Fruit fly (Drosophila melanogaster) whole organism, wandering third instar larva: ENCODE measurements around the gene TwdlN.

ENCODE experiments used
- Abd-B ChIP-seq: fragments of >200 bp; optimal IDR thresholded peaks from 2 replicates; lab custom pipeline; 2017; ENCODE audit warnings: missing biosample characterization, missing genetic modification characterization
- CG32264 ChIP-seq: fragments of 200-800 bp; sonication (Bioruptor generic); optimal IDR thresholded peaks from 2 replicates; lab custom pipeline; 2016; ENCODE audit warnings: missing biosample characterization, missing genetic modification characterization
- CG9705 ChIP-seq: fragments of 200-800 bp; sonication (Bioruptor generic); optimal IDR thresholded peaks from 2 replicates; lab custom pipeline; 2018; ENCODE audit warnings: missing biosample characterization, mild to moderate bottlenecking, missing genetic modification characterization
- CrebA ChIP-seq: fragments of 200-800 bp; sonication (Bioruptor generic); optimal IDR thresholded peaks from 2 replicates; lab custom pipeline; 2016; ENCODE audit warnings: missing biosample characterization, mild to moderate bottlenecking, missing genetic modification characterization, borderline replicate concordance
- Dfd ChIP-seq: fragments of >200 bp; optimal IDR thresholded peaks from 2 replicates; lab custom pipeline; 2017; ENCODE audit warnings: missing biosample characterization, missing genetic modification characterization
- Dif ChIP-seq: fragments of 200-275, 200-300 bp; sonication (Bioruptor generic); optimal IDR thresholded peaks from 2 replicates; lab custom pipeline; 2018; ENCODE audit warnings: missing biosample characterization, missing genetic modification characterization; ENCODE audit not compliant: partially characterized antibody
- GATAd ChIP-seq: sonication (Bioruptor generic); optimal IDR thresholded peaks from 2 replicates; lab custom pipeline; 2016; ENCODE audit warnings: missing biosample characterization, missing genetic modification characterization
- HLH106 ChIP-seq: fragments of 200-800 bp; optimal IDR thresholded peaks from 3 replicates; lab custom pipeline; 2019; ENCODE audit warnings: missing biosample characterization, mild to moderate bottlenecking, missing genetic modification characterization, moderate library complexity
- Hnf4 ChIP-seq: fragments of 200-800 bp; sonication (Bioruptor generic); optimal IDR thresholded peaks from 2 replicates; lab custom pipeline; 2016; ENCODE audit warnings: missing biosample characterization, mild to moderate bottlenecking, missing genetic modification characterization
- Hr78 ChIP-seq: fragments of >200 bp; optimal IDR thresholded peaks from 2 replicates; lab custom pipeline; 2017; ENCODE audit warnings: missing biosample characterization, missing genetic modification characterization
- Hr83 ChIP-seq: fragments of 200-300 bp; sonication (Bioruptor generic); optimal IDR thresholded peaks from 2 replicates; lab custom pipeline; 2016; ENCODE audit warnings: missing biosample characterization, mild to moderate bottlenecking, missing genetic modification characterization, moderate library complexity; ENCODE audit not compliant: poor library complexity, severe bottlenecking
- Jra ChIP-seq: sonication (Bioruptor generic); optimal IDR thresholded peaks from 2 replicates; lab custom pipeline; 2016; ENCODE audit warnings: missing biosample characterization, missing genetic modification characterization
- Myc ChIP-seq: fragments of >200 bp; optimal IDR thresholded peaks from 2 replicates; lab custom pipeline; 2017
- N ChIP-seq: fragments of >200 bp; optimal IDR thresholded peaks from 2 replicates; lab custom pipeline; 2018; ENCODE audit warnings: missing biosample characterization, missing external identifiers, missing genetic modification characterization
- Rel ChIP-seq, 2 experiments: fragments of 200-800 bp; sonication (Bioruptor generic) in 1 of 2; optimal IDR thresholded peaks; 2 replicates in 1 of 2; 3 replicates in 1 of 2; lab custom pipeline; 2016 to 2019; ENCODE audit warnings: mild to moderate bottlenecking in 2 of 2, missing biosample characterization in 2 of 2, missing genetic modification characterization in 2 of 2, moderate library complexity in 1 of 2
- Sp1 ChIP-seq: fragments of 200-800 bp; sonication (Bioruptor generic); optimal IDR thresholded peaks from 3 replicates; lab custom pipeline; 2019; ENCODE audit warnings: missing biosample characterization, mild to moderate bottlenecking, missing genetic modification characterization, moderate library complexity
- brk ChIP-seq: fragments of 200-800 bp; sonication (Bioruptor generic); optimal IDR thresholded peaks from 2 replicates; lab custom pipeline; 2016; ENCODE audit warnings: missing biosample characterization, mild to moderate bottlenecking, missing genetic modification characterization
- dl ChIP-seq, 2 experiments: fragments of 175-275, 200-275 bp in 1 of 2; fragments of 200-275 bp in 1 of 2; sonication (Bioruptor generic); optimal IDR thresholded peaks; lab custom pipeline; 2018; ENCODE audit warnings: mild to moderate bottlenecking in 2 of 2, missing biosample characterization in 2 of 2, missing genetic modification characterization in 2 of 2, moderate library complexity in 2 of 2; ENCODE audit not compliant: partially characterized antibody in 2 of 2, insufficient read depth in 1 of 2
- dmrt93B ChIP-seq: fragments of 200-800 bp; sonication (Bioruptor generic); optimal IDR thresholded peaks from 2 replicates; lab custom pipeline; 2018; ENCODE audit warnings: missing biosample characterization, mild to moderate bottlenecking, missing genetic modification characterization
- dsf ChIP-seq: sonication (Bioruptor generic); optimal IDR thresholded peaks from 2 replicates; lab custom pipeline; 2016; ENCODE audit warnings: missing biosample characterization, missing genetic modification characterization, borderline replicate concordance
- ey ChIP-seq: fragments of 200-800 bp; sonication (Bioruptor generic); optimal IDR thresholded peaks from 2 replicates; lab custom pipeline; 2016; ENCODE audit warnings: missing biosample characterization, missing genetic modification characterization
- h ChIP-seq: fragments of 200-800 bp; sonication (Bioruptor generic); optimal IDR thresholded peaks from 3 replicates; lab custom pipeline; 2016; ENCODE audit warnings: missing biosample characterization, mild to moderate bottlenecking, missing genetic modification characterization
- jim ChIP-seq: fragments of 175-275, 200-325 bp; sonication (Bioruptor generic); optimal IDR thresholded peaks from 2 replicates; lab custom pipeline; 2016; ENCODE audit warnings: missing biosample characterization, mild to moderate bottlenecking, missing genetic modification characterization
- lola ChIP-seq: fragments of >200 bp; optimal IDR thresholded peaks from 2 replicates; lab custom pipeline; 2017; ENCODE audit warnings: missing biosample characterization, missing genetic modification characterization
- psq ChIP-seq: fragments of 200-800 bp; sonication (Bioruptor generic); optimal IDR thresholded peaks from 3 replicates; lab custom pipeline; 2017; ENCODE audit warnings: missing biosample characterization, mild to moderate bottlenecking, missing genetic modification characterization, moderate library complexity
- rgr ChIP-seq: fragments of 200-800 bp; sonication (Bioruptor generic); optimal IDR thresholded peaks from 3 replicates; lab custom pipeline; 2016; ENCODE audit warnings: missing biosample characterization, mild to moderate bottlenecking, missing genetic modification characterization
- sage ChIP-seq: fragments of 200-800 bp; sonication (Bioruptor generic); optimal IDR thresholded peaks from 2 replicates; lab custom pipeline; 2016; ENCODE audit warnings: missing biosample characterization, mild to moderate bottlenecking, missing genetic modification characterization
- sv ChIP-seq: fragments of 200-800 bp; sonication (Bioruptor generic); optimal IDR thresholded peaks from 3 replicates; lab custom pipeline; 2016; ENCODE audit warnings: missing biosample characterization, missing genetic modification characterization
- tai ChIP-seq: sonication (Bioruptor generic); optimal IDR thresholded peaks from 2 replicates; lab custom pipeline; 2016; ENCODE audit warnings: missing biosample characterization, missing genetic modification characterization
- usp ChIP-seq: fragments of >200 bp; optimal IDR thresholded peaks from 2 replicates; lab custom pipeline; 2017; ENCODE audit warnings: missing biosample characterization, missing genetic modification characterization
- woc ChIP-seq: sonication (Bioruptor generic); optimal IDR thresholded peaks from 2 replicates; lab custom pipeline; 2016; ENCODE audit warnings: missing biosample characterization, mild to moderate bottlenecking, missing genetic modification characterization

The TwdlN gene

DNA sequence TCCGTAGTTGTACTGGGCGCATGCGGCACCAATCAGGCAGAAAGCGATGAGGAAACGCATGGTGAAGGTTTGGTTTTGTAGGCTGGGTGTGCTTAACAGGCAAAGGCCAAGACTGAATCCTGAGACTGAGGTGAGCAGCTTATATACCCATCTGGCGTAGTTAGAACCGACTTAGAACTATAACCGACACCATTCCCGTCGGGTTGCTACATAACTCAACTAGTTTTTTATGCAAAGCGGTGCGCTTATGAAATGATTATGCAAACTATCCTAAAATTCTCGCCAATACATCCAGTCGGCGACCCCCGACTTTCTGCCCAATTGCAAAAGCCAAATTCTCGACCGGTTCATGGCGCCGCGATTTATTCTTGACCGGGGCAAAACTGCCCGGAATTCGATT is 5.0 kb upstream of the TwdlN start, which contains the start of gene TwdlO:
Gene TwdlO, minus strand, starts transcription at position 101 of the 400 bp plus-strand sequence.
- no peak for TF ChIP-seq Dif (GFP tag; lab: Kevin White, UChicago)
- TF ChIP-seq, all 38 proteins: peak for 0

- no peak for TF ChIP-seq HLH106
- no peak for TF ChIP-seq rgr (GFP tag; lab: Kevin White, UChicago)
- TF ChIP-seq Myc: no peak
Observed at dm6 chr3R:26628624-26629023, 3.0 kb upstream of the TwdlN start, which contains the start of gene TwdlK. TwdlK (minus strand) TSS chr3R:26628724.

DNA sequence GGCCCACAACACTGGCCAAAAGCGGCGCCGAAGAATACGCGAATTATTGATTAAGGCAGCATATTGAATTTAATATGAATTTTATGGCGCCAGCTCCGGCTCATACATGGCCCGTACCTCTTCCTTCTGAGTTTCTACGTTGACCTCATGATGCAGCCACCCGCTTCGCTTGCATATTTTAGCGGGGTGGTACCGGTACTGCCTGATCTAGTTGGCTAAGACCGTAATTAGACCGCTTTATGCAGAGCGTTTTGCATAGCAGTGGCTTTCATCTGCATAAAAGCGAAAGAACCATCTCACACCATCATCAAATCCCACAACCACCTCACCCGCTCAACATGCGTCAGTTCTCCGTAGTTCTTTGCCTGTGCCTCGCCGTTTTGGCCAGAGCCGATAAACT is 2.1 kb upstream of the TwdlN start, which contains the start of gene TwdlJ:
Gene TwdlJ, plus strand, starts transcription at position 301 of the 400 bp plus-strand sequence.
- TF ChIP-seq N (GFP tag; lab: Kevin White, UChicago): no peak
- TF ChIP-seq Myc: no peak
- no peak for TF ChIP-seq usp (GFP tag; lab: Kevin White, UChicago)
- no peak for TF ChIP-seq Abd-B (GFP tag; lab: Kevin White, UChicago)
- no peak for TF ChIP-seq jim (GFP tag; lab: Kevin White, UChicago)
- no peak for TF ChIP-seq HLH106
- TF ChIP-seq h: no peak
- no peak for TF ChIP-seq Dfd (GFP tag; lab: Kevin White, UChicago)
- no peak for TF ChIP-seq brk (GFP tag; lab: Kevin White, UChicago)
- no peak for TF ChIP-seq dsf (GFP tag; lab: Kevin White, UChicago)
- TF ChIP-seq dmrt93B: no peak
- TF ChIP-seq Sp1 (GFP tag; lab: Kevin White, UChicago): no peak
- TF ChIP-seq Jra: no peak
- TF ChIP-seq Hr83: no peak
- no peak for TF ChIP-seq Hr78 (GFP tag; lab: Kevin White, UChicago)
- TF ChIP-seq CG32264 (GFP tag; lab: Kevin White, UChicago): no peak
- no peak for TF ChIP-seq ey (GFP tag; lab: Kevin White, UChicago)

DNA sequence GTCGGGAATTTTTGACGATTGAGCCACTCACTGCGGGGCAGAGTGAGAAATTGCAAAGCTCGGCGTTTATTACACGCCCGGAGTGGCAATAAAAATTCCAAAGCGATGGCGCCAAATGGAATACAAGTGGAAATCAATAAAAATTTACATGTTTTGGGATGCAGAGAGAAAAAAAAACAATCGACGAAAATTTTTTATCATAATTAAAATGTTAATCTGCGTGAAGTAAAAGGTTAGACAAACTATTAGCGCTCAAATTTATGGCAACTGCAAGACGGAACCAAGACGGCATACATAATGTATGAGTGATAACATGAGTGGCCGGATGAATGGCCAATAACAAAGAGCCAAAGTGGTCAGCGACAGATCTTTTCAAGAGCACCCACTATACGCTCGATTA is 1.3 kb downstream of the TwdlN start:
- TF ChIP-seq ey (GFP tag; lab: Kevin White, UChicago): no peak
- TF ChIP-seq jim (GFP tag; lab: Kevin White, UChicago): no peak
- no peak for TF ChIP-seq sage (GFP tag; lab: Kevin White, UChicago)
- no peak for TF ChIP-seq tai
- TF ChIP-seq Rel (GFP tag; optimal IDR thresholded peaks at IDR 0.05; lab: Kevin White, UChicago): no peak
- TF ChIP-seq Rel (tag; optimal IDR thresholded peaks at IDR 0.05; lab: Kevin White, UChicago): no peak
- TF ChIP-seq lola (GFP tag; lab: Kevin White, UChicago): no peak
- no peak for TF ChIP-seq HLH106
- TF ChIP-seq Hnf4 (GFP tag; lab: Kevin White, UChicago): no peak
- no peak for TF ChIP-seq Myc
- no peak for TF ChIP-seq CG32264 (GFP tag; lab: Kevin White, UChicago)
- TF ChIP-seq dmrt93B: no peak
- no peak for TF ChIP-seq sv (GFP tag; lab: Kevin White, UChicago)
- no peak for TF ChIP-seq rgr (GFP tag; lab: Kevin White, UChicago)

DNA sequence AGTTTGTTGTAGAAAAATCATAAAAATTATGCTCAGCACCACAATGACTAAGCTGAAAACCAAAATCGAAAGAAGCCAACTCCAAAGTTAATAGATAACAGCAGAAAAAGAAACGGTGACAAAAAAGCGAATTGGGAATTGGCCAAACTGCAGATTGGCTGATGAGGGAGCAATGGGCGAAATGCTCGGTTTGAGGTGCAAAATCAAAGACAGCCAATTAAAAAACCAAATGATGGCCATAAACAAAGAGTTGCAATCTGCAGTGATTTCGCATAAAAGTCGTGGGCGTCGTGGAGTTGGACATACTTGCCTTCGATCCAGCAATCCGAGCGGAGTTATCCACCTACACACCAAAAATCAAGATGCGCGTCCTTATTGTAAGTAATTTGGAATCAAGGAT is 1.8 kb downstream of the TwdlN start, which contains the start of gene TwdlH:
Gene TwdlH, plus strand, starts transcription at position 301 of the 400 bp plus-strand sequence.
- TF ChIP-seq brk (GFP tag; lab: Kevin White, UChicago) (no peak), woc (GFP tag; lab: Kevin White, UChicago) (no peak), Hnf4 (GFP tag; lab: Kevin White, UChicago) (no peak), Myc (no peak), usp (GFP tag; lab: Kevin White, UChicago) (no peak), N (GFP tag; lab: Kevin White, UChicago) (no peak), CG32264 (GFP tag; lab: Kevin White, UChicago) (no peak), Jra (no peak), dl (GFP tag; optimal IDR thresholded peaks at IDR 0.05; lab: Kevin White, UChicago; ENCODE audit: insufficient read depth in 1 of 2, partially characterized antibody in 2 of 2) (no peak), dmrt93B (no peak), dsf (GFP tag; lab: Kevin White, UChicago) (no peak), GATAd (GFP tag; lab: Kevin White, UChicago) (no peak), Rel (GFP tag; optimal IDR thresholded peaks at IDR 0.05; lab: Kevin White, UChicago) (no peak), Rel (tag; optimal IDR thresholded peaks at IDR 0.05; lab: Kevin White, UChicago) (no peak), h (no peak)

- TF ChIP-seq Hr78 (GFP tag; lab: Kevin White, UChicago) (no peak), psq (GFP tag; lab: Kevin White, UChicago) (no peak), tai (no peak), Rel (GFP tag; optimal IDR thresholded peaks at IDR 0.05; lab: Kevin White, UChicago) (no peak), Rel (tag; optimal IDR thresholded peaks at IDR 0.05; lab: Kevin White, UChicago) (no peak), dmrt93B (no peak), CG9705 (GFP tag; lab: Kevin White, UChicago) (no peak), Sp1 (GFP tag; lab: Kevin White, UChicago) (no peak), brk (GFP tag; lab: Kevin White, UChicago) (no peak), CrebA (GFP tag; lab: Kevin White, UChicago) (no peak)
Observed at dm6 chr3R:26634585-26634984, 2.9 kb downstream of the TwdlN start, which contains the start of gene TwdlR. TwdlR (plus strand) TSS chr3R:26634885.
